Worm (Caenorhabditis elegans): ENCODE data around the gene srg-5.

Gene srg-5

ce11 chrIII:6307832-6308231, 43.5 kb upstream of the srg-5 start:
- TF ChIP-seq F23B12.7 (tag; optimal IDR thresholded peaks at IDR 0.05; ENCODE audit: insufficient read depth) (no peak), akir-1 (GFP tag; optimal IDR thresholded peaks at IDR 0.05) (no peak), F52B5.7 (tag; optimal IDR thresholded peaks at IDR 0.05) (no peak), nhr-27 (tag; optimal IDR thresholded peaks at IDR 0.05) (no peak), lin-35 (GFP tag; optimal IDR thresholded peaks at IDR 0.05) (no peak), rpc-1 (optimal IDR thresholded peaks at IDR 0.05) (no peak), rpc-1 (tag; optimal IDR thresholded peaks at IDR 0.05) (no peak), sea-2 (GFP tag; IDR thresholded peaks at IDR 0.05) (no peak), unc-130 (GFP tag; optimal IDR thresholded peaks at IDR 0.05) (no peak), mxl-1 (tag; optimal IDR thresholded peaks at IDR 0.05) (no peak), mel-28 (tag; optimal IDR thresholded peaks at IDR 0.05; ENCODE audit: borderline replicate concordance) (no peak), D2030.7 (GFP tag; IDR thresholded peaks at IDR 0.05) (no peak), F10E7.11 (tag; optimal IDR thresholded peaks at IDR 0.05) (no peak), lin-40 (tag; optimal IDR thresholded peaks at IDR 0.05) (no peak), dox-1 (GFP tag; IDR thresholded peaks at IDR 0.05) (no peak), xnd-1 (tag; optimal IDR thresholded peaks at IDR 0.05) (no peak), unc-62 (GFP tag; optimal IDR thresholded peaks at IDR 0.05) (no peak), lsy-27 (tag; optimal IDR thresholded peaks at IDR 0.05; ENCODE audit: borderline replicate concordance, insufficient read depth) (no peak)

ce11 chrIII:6303787-6304186, 39.4 kb upstream of the srg-5 start:
- no peak for TF ChIP-seq nhr-179 (tag; optimal IDR thresholded peaks at IDR 0.05)
- peak; percentile 16 for TF ChIP-seq lin-54 (GFP tag; optimal IDR thresholded peaks at IDR 0.05)
- TF ChIP-seq ztf-22 (GFP tag; optimal IDR thresholded peaks at IDR 0.05) = no peak
- TF ChIP-seq dpl-1 (GFP tag; optimal IDR thresholded peaks at IDR 0.05) = peak; percentile 2

- TF ChIP-seq snpc-3.4 (tag; optimal IDR thresholded peaks at IDR 0.05) (no peak), tlf-1 (GFP tag; optimal IDR thresholded peaks at IDR 0.05) (peak; percentile 27), ceh-40 (GFP tag; IDR thresholded peaks at IDR 0.05) (no peak), ztf-25 (GFP tag; IDR thresholded peaks at IDR 0.05) (no peak), sptf-2 (GFP tag; optimal IDR thresholded peaks at IDR 0.05) (no peak), lin-26 (GFP tag; IDR thresholded peaks at IDR 0.05) (0 out of 2 replicates have a peak, but pooled peaks have one; percentile 38), egrh-3 (GFP tag; IDR thresholded peaks at IDR 0.05) (no peak), F49E8.2 (tag; optimal IDR thresholded peaks at IDR 0.05; ENCODE audit: insufficient read depth) (no peak), let-607 (tag; optimal IDR thresholded peaks at IDR 0.05) (peak in 1 of 2 experiments; percentile 21), tbx-9 (tag; optimal IDR thresholded peaks at IDR 0.05; ENCODE audit: borderline replicate concordance) (no peak), zim-3 (tag; optimal IDR thresholded peaks at IDR 0.05) (no peak), nfya-2 (GFP tag; IDR thresholded peaks at IDR 0.05) (no peak), cebp-1 (GFP tag; IDR thresholded peaks at IDR 0.05) (no peak), cebp-1 (tag; optimal IDR thresholded peaks at IDR 0.05) (peak; percentile 74), aptf-3 (GFP tag; IDR thresholded peaks at IDR 0.05) (no peak), lag-1 (GFP tag; IDR thresholded peaks at IDR 0.05) (no peak), lin-54 (GFP tag; optimal IDR thresholded peaks at IDR 0.05) (peak; percentile 16), tbp1 (GFP tag; optimal IDR thresholded peaks at IDR 0.05) (peak; percentile 20), rcor-1 (GFP tag; IDR thresholded peaks at IDR 0.05) (no peak), hsf-1 (GFP tag; IDR thresholded peaks at IDR 0.05) (no peak), him-1 (tag; optimal IDR thresholded peaks at IDR 0.05) (no peak), ceh-27 (GFP tag; optimal IDR thresholded peaks at IDR 0.05) (peak; percentile 78), snpc-4 (GFP tag; optimal IDR thresholded peaks at IDR 0.05) (no peak), snpc-4 (tag; optimal IDR thresholded peaks at IDR 0.05) (peak in 2 of 4 experiments; percentile 8 to 39), snpc-1.1 (tag; optimal IDR thresholded peaks at IDR 0.05; ENCODE audit: insufficient read depth) (no peak), nfyb-1 (GFP tag; IDR thresholded peaks at IDR 0.05) (peak; percentile 48; the same call in 1 of the 2 replicates)
Observed at ce11 chrIII:6303114-6303647, 38.8 kb upstream of the srg-5 start, which contains the start of gene F47D12.9. Gene F47D12.9 (minus strand): TSS chrIII:6303380.
